Fruit fly (Drosophila melanogaster): Measurements from ENCODE around the gene CG14439.

DNA sequence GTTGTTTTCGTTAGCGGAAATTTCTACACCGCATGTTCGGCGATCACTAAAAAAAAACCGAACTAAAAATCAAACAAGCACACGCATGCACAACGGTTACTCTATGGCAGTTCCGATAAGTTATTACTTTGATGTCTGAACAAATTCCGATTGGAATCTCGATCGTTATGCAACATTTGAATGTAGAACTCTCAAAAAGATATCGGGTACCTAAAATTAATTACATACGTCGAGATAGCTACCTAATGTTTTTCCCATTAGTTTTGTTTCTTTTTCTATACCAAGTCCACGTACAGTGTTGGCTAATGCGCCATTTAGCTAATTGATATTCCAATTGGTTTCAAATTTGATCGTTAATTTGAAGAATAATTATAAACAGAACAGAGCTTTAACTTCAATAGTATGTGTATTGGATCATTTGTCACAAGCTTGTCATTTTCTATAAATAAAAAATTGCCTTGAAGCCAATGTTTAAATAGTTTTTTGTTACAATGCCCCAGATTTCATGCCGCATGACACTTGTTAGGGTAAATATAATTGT lies 46.3 kb upstream of the CG14439 start:
- TF ChIP-seq Sin3A (optimal IDR thresholded peaks at IDR 0.05) (no peak), psq (optimal IDR thresholded peaks at IDR 0.05) (no peak), h (optimal IDR thresholded peaks at IDR 0.05) (no peak)

All from Kc167 (cell line).